Fruit fly (Drosophila melanogaster) whole organism, adult: Measurements from ENCODE around the gene ocn.
A peak's percentile ranks its signal among the peaks of the same experiment; 100 is the strongest.

Experiments
- CG14711 ChIP-seq: fragments of 200-800 bp; sonication (Bioruptor generic); optimal IDR thresholded peaks from 2 replicates; lab custom pipeline; 2018; ENCODE audit warnings: missing biosample characterization, mild to moderate bottlenecking, missing genetic modification characterization, moderate library complexity
- CG33017 ChIP-seq: fragments of 200-800 bp; sonication (Bioruptor generic); optimal IDR thresholded peaks from 2 replicates; lab custom pipeline; 2018; ENCODE audit warnings: missing biosample characterization, mild to moderate bottlenecking, missing genetic modification characterization, moderate library complexity
- CG7045 ChIP-seq: fragments of 200-800 bp; sonication (Bioruptor generic); optimal IDR thresholded peaks from 2 replicates; lab custom pipeline; 2017; ENCODE audit warnings: missing biosample characterization, mild to moderate bottlenecking, missing genetic modification characterization
- CG7101 ChIP-seq: fragments of 200-800 bp; sonication (Bioruptor generic); optimal IDR thresholded peaks from 2 replicates; lab custom pipeline; 2018; ENCODE audit warnings: missing biosample characterization, mild to moderate bottlenecking, missing genetic modification characterization, moderate library complexity
- Crg-1 ChIP-seq: fragments of 200-800 bp; sonication (Bioruptor generic); optimal IDR thresholded peaks from 2 replicates; lab custom pipeline; 2016; ENCODE audit warnings: missing biosample characterization, missing genetic modification characterization
- bab1 ChIP-seq: fragments of 200-800 bp; sonication (Bioruptor generic); optimal IDR thresholded peaks from 3 replicates; lab custom pipeline; 2019; ENCODE audit warnings: missing biosample characterization, mild to moderate bottlenecking, missing genetic modification characterization, moderate library complexity
- kay ChIP-seq: fragments of 200-800 bp; sonication (Bioruptor generic); peaks from one replicate; lab custom pipeline; 2016; ENCODE audit warnings: missing biosample characterization, missing genetic modification characterization, borderline replicate concordance
- tj ChIP-seq: fragments of 200-800 bp; sonication (Bioruptor generic); optimal IDR thresholded peaks from 3 replicates; lab custom pipeline; 2017; ENCODE audit warnings: missing biosample characterization, mild to moderate bottlenecking, missing genetic modification characterization, moderate library complexity
- toe ChIP-seq: fragments of 200-800 bp; sonication (Bioruptor generic); optimal IDR thresholded peaks from 2 replicates; lab custom pipeline; 2016; ENCODE audit warnings: missing biosample characterization, missing genetic modification characterization

DNA sequence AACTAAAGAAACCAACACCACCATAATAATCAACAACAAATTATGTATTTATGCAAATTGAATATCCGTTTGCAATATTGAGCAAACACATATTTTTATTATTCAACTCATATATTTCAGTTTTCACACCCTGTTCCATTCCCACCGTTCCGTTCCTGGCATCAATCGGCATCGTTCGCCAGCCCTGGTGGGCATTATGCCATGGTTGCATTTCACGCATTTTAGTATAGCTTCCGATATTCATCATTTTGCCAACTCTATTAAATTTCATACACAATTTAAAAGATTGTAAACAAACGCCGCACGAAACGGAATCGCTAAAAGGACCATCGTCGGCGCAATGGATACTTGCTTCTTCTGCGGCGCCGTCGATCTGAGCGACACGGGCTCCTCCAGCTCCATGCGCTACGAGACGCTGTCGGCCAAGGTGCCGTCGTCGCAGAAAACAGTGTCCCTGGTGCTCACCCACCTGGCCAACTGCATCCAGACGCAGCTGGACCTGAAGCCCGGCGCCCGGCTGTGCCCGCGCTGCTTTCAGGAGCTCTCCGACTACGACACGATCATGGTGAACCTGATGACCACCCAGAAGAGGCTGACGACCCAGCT, 5.7 kb upstream of the ocn start, which contains the start of gene Sry-delta:
- TF ChIP-seq Crg-1 (GFP tag; lab: Kevin White, UChicago) (peak; percentile 71), CG14711 (peak; percentile 60), bab1 (GFP tag; lab: Kevin White, UChicago) (peak; percentile 76), CG7101 (tag; lab: Kevin White, UChicago) (peak; percentile 74), tj (GFP tag; lab: Kevin White, UChicago) (peak; percentile 85), toe (GFP tag; lab: Kevin White, UChicago) (peak; percentile 87), CG33017 (tag; lab: Kevin White, UChicago) (peak; percentile 61), kay (GFP tag; lab: Kevin White, UChicago) (no peak), CG7045 (GFP tag; lab: Kevin White, UChicago) (peak; percentile 73)
